Fruit fly (Drosophila melanogaster) whole organism, adult: ENCODE data around the gene CheB38a.

ENCODE experiments used
- CG12768 ChIP-seq: fragments of 200-800 bp; sonication (Bioruptor generic); optimal IDR thresholded peaks from 2 replicates; lab custom pipeline; 2017; ENCODE audit warnings: missing biosample characterization, missing genetic modification characterization, mild to moderate bottlenecking, moderate library complexity, missing genetic modification reagents
- CG14711 ChIP-seq: fragments of 200-800 bp; sonication (Bioruptor generic); optimal IDR thresholded peaks from 2 replicates; lab custom pipeline; 2018; ENCODE audit warnings: missing biosample characterization, mild to moderate bottlenecking, missing genetic modification characterization, moderate library complexity
- CG5204 ChIP-seq: fragments of 200-800 bp; sonication (Bioruptor generic); optimal IDR thresholded peaks from 2 replicates; lab custom pipeline; 2016; ENCODE audit warnings: missing biosample characterization, missing genetic modification characterization
- CG7045 ChIP-seq: fragments of 200-800 bp; sonication (Bioruptor generic); optimal IDR thresholded peaks from 2 replicates; lab custom pipeline; 2017; ENCODE audit warnings: missing biosample characterization, mild to moderate bottlenecking, missing genetic modification characterization
- Crg-1 ChIP-seq: fragments of 200-800 bp; sonication (Bioruptor generic); optimal IDR thresholded peaks from 2 replicates; lab custom pipeline; 2016; ENCODE audit warnings: missing biosample characterization, missing genetic modification characterization
- Mnt ChIP-seq: fragments of 200-800 bp; sonication (Bioruptor generic); optimal IDR thresholded peaks from 2 replicates; lab custom pipeline; 2016; ENCODE audit warnings: missing biosample characterization, mild to moderate bottlenecking, missing genetic modification characterization
- cic ChIP-seq: fragments of 200-800 bp; sonication (Bioruptor generic); optimal IDR thresholded peaks from 2 replicates; lab custom pipeline; 2017; ENCODE audit warnings: missing biosample characterization, mild to moderate bottlenecking, missing genetic modification characterization, moderate library complexity
- cnc ChIP-seq, 2 experiments: fragments of >200 bp; optimal IDR thresholded peaks; 2 replicates each; lab custom pipeline; 2017
- pad ChIP-seq: fragments of 200-800 bp; sonication (Bioruptor generic); optimal IDR thresholded peaks from 3 replicates; lab custom pipeline; 2017; ENCODE audit warnings: missing biosample characterization, missing genetic modification characterization, mild to moderate bottlenecking, moderate library complexity, missing genetic modification reagents
- tj ChIP-seq: fragments of 200-800 bp; sonication (Bioruptor generic); optimal IDR thresholded peaks from 3 replicates; lab custom pipeline; 2017; ENCODE audit warnings: missing biosample characterization, mild to moderate bottlenecking, missing genetic modification characterization, moderate library complexity

DNA sequence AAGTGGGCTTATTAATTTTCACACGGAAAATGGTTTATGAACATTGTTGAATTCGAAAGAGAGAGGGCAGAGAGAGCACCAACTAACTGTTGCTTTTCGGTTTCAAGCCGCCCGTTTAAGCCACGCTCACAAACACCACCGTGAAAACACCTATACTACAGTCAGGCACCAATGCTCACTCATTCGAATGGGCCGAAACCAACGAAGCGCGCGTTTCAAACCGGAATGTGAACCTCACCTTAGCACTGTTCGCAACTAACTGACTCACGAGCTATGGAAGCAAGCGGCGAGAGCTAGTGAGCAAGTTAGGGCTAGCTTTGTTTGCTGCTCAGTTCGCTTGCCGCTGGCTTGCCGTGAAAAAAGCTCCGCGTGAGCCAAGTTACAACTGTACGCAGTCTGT is 24.5 kb downstream of the CheB38a start:
- TF ChIP-seq Mnt (GFP tag; lab: Kevin White, UChicago) (peak; percentile 77), cnc (optimal IDR thresholded peaks at IDR 0.05; lab: Kevin White, UChicago) (no peak), CG7045 (GFP tag; lab: Kevin White, UChicago) (no peak), CG5204 (no peak), CG12768 (GFP tag; lab: Kevin White, UChicago) (peak; percentile 70), cic (GFP tag; lab: Kevin White, UChicago) (peak; percentile 67), tj (peak; percentile 13), pad (GFP tag; lab: Kevin White, UChicago) (peak; percentile 9), CG14711 (tag; lab: Kevin White, UChicago) (peak; percentile 19), Crg-1 (GFP tag; lab: Kevin White, UChicago) (no peak)
